Worm (Caenorhabditis elegans): ENCODE measurements around the gene nhr-34.
A peak's percentile ranks its signal among the peaks of the same experiment; 100 is the strongest.

Gene nhr-34

ce11 chrIV:9669969-9670368, 5.5 kb downstream of the nhr-34 start (continued):
- TF ChIP-seq vab-15 (tag; optimal IDR thresholded peaks at IDR 0.05) (no peak), nhr-77 (tag; optimal IDR thresholded peaks at IDR 0.05) (peak; percentile 33), zip-4 (GFP tag; optimal IDR thresholded peaks at IDR 0.05) (no peak), lin-35 (GFP tag; optimal IDR thresholded peaks at IDR 0.05) (peak; percentile 39 to 75), unc-98 (GFP tag; IDR thresholded peaks at IDR 0.05) (no peak), hlh-4 (tag; optimal IDR thresholded peaks at IDR 0.05) (no peak), nhr-71 (tag; optimal IDR thresholded peaks at IDR 0.05) (peak; percentile 90), elt-3 (tag; optimal IDR thresholded peaks at IDR 0.05) (peak in 2 of 6 experiments; percentile 2 to 68), pax-3 (tag; optimal IDR thresholded peaks at IDR 0.05) (no peak), rnt-1 (tag; optimal IDR thresholded peaks at IDR 0.05) (peak; percentile 67), lin-13 (GFP tag; optimal IDR thresholded peaks at IDR 0.05) (peak; percentile 1), snpc-4 (tag; optimal IDR thresholded peaks at IDR 0.05) (no peak), egl-13 (tag; optimal IDR thresholded peaks at IDR 0.05) (no peak), nhr-28 (tag; optimal IDR thresholded peaks at IDR 0.05) (no peak), blmp-1 (tag; optimal IDR thresholded peaks at IDR 0.05) (peak; percentile 77), pag-3 (tag; optimal IDR thresholded peaks at IDR 0.05; ENCODE audit: borderline replicate concordance, insufficient read depth) (no peak), dsc-1 (tag; optimal IDR thresholded peaks at IDR 0.05) (no peak), dpl-1 (GFP tag; optimal IDR thresholded peaks at IDR 0.05) (peak; percentile 25 to 42 (median 38)), mdl-1 (tag; optimal IDR thresholded peaks at IDR 0.05) (peak; percentile 8 to 70), ceh-88 (GFP tag; IDR thresholded peaks at IDR 0.05) (no peak), nhr-84 (tag; optimal IDR thresholded peaks at IDR 0.05) (no peak), unc-130 (tag; optimal IDR thresholded peaks at IDR 0.05) (no peak), nhr-19 (GFP tag; conservative IDR thresholded peaks at IDR 0.05) (peak; percentile 73), jun-1 (tag; optimal IDR thresholded peaks at IDR 0.05) (peak; percentile 56), xbp-1 (tag; optimal IDR thresholded peaks at IDR 0.05) (peak; percentile 57), unc-86 (tag; optimal IDR thresholded peaks at IDR 0.05) (no peak), ceh-8 (GFP tag; optimal IDR thresholded peaks at IDR 0.05) (no peak), swsn-7 (tag; optimal IDR thresholded peaks at IDR 0.05) (peak; percentile 59), pqm-1 (tag; optimal IDR thresholded peaks at IDR 0.05) (no peak), unc-30 (tag; optimal IDR thresholded peaks at IDR 0.05) (no peak), nhr-47 (tag; optimal IDR thresholded peaks at IDR 0.05) (peak; percentile 67), nhr-237 (tag; optimal IDR thresholded peaks at IDR 0.05) (no peak), hpl-2 (GFP tag; optimal IDR thresholded peaks at IDR 0.05) (no peak), mab-9 (GFP tag; IDR thresholded peaks at IDR 0.05) (no peak), sox-4 (tag; optimal IDR thresholded peaks at IDR 0.05) (no peak), F16B12.6 (tag; optimal IDR thresholded peaks at IDR 0.05) (no peak), ceh-90 (tag; optimal IDR thresholded peaks at IDR 0.05) (no peak)

- TF ChIP-seq aly-2 (tag; optimal IDR thresholded peaks at IDR 0.05) (no peak), irx-1 (tag; optimal IDR thresholded peaks at IDR 0.05) (no peak), unc-98 (GFP tag; IDR thresholded peaks at IDR 0.05) (no peak), vab-15 (tag; optimal IDR thresholded peaks at IDR 0.05) (no peak), nhr-28 (tag; optimal IDR thresholded peaks at IDR 0.05) (no peak), snpc-4 (tag; optimal IDR thresholded peaks at IDR 0.05) (no peak), dpl-1 (GFP tag; optimal IDR thresholded peaks at IDR 0.05) (no peak), ztf-4 (tag; optimal IDR thresholded peaks at IDR 0.05) (no peak), pag-3 (tag; optimal IDR thresholded peaks at IDR 0.05; ENCODE audit: borderline replicate concordance, insufficient read depth) (no peak), ama-1 (optimal IDR thresholded peaks at IDR 0.05) (no peak), nhr-19 (GFP tag; conservative IDR thresholded peaks at IDR 0.05) (peak; percentile 10; the same call in 1 of the 2 replicates), grh-1 (GFP tag; IDR thresholded peaks at IDR 0.05) (no peak), nhr-76 (tag; optimal IDR thresholded peaks at IDR 0.05) (no peak), efl-3 (GFP tag; optimal IDR thresholded peaks at IDR 0.05) (no peak), ceh-82 (tag; optimal IDR thresholded peaks at IDR 0.05) (no peak), dsc-1 (tag; optimal IDR thresholded peaks at IDR 0.05) (no peak), ceh-8 (GFP tag; optimal IDR thresholded peaks at IDR 0.05) (no peak), sptf-1 (tag; optimal IDR thresholded peaks at IDR 0.05) (no peak), hlh-17 (GFP tag; optimal IDR thresholded peaks at IDR 0.05; ENCODE audit: borderline replicate concordance) (no peak), tbx-2 (tag; optimal IDR thresholded peaks at IDR 0.05) (no peak), ceh-63 (GFP tag; optimal IDR thresholded peaks at IDR 0.05) (no peak), ces-1 (GFP tag; optimal IDR thresholded peaks at IDR 0.05) (no peak), lsy-2 (tag; optimal IDR thresholded peaks at IDR 0.05) (no peak), lir-3 (tag; optimal IDR thresholded peaks at IDR 0.05; ENCODE audit: poor library complexity) (no peak)
Measured at ce11 chrIV:9668103-9668672, 7.3 kb downstream of the nhr-34 start.
